Worm (Caenorhabditis elegans) whole organism, midembryonic: ENCODE results near the gene R04F11.2.

Source experiments
- flt-1 ChIP-seq: fragments of 200-800 bp; sonication (Bioruptor generic); IDR thresholded peaks from 2 replicates; pipeline ENCODE4 v1.3.6; 2022; ENCODE audit warnings: missing genetic modification characterization, missing compliant biosample characterization
- med-1 ChIP-seq: sonication (generic microtip); optimal IDR thresholded peaks from 2 replicates; lab custom pipeline; 2017; ENCODE audit warnings: missing genetic modification characterization, mild to moderate bottlenecking, missing compliant biosample characterization, antibody characterized with exemption, missing genetic modification reagents; ENCODE audit not compliant: insufficient read depth

DNA sequence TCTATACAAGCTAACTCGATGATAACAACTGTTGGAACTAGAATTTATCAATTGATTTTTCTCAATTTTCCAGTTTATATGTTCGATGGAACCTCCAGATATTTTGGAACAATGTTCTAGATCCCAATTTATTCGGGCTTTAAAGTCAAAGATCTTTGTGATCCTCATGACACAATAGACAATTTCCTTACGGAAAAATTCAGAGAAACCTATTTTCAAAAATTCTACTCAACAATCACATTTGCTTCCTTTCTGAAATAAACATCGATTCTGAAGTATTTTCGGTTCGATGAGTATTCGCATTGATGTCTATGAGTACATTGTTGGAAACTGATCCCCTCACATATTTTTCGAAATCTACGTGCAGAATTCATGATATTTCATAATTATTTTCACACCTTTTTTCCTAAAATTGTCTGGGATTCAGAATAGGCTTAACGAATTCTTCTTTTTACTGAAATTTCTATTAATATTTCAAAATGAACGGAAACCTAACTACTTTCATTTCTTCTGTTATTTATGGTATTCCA lies 11.1 kb upstream of the R04F11.2 start, which contains the start of gene srg-45:
- TF ChIP-seq flt-1 (GFP tag; lab: Robert Waterston, UW) (no peak), med-1 (GFP tag; lab: Kevin White, UChicago) (no peak)
